In genomic region chrX:7228599-7228998, dm6 we compare ENCODE assay signal across 1 fruit fly cellular context.
A peak's percentile ranks its signal among the peaks of the same experiment; 100 is the strongest.
TF ChIP-seq lines count a peak whose summit lies in the region.

No protein-coding gene starts in this region.

TF ChIP-seq in whole organism, embryonic, 481 proteins besides CTCF, POLR2A, EP300 and RAD21 (continued from another document):
- no peak for TF ChIP-seq CG4820 (GFP tag; optimal IDR thresholded peaks at IDR 0.05; lab: Kevin White, UChicago)
- no peak for TF ChIP-seq CG9437 (GFP tag; optimal IDR thresholded peaks at IDR 0.05; lab: Kevin White, UChicago)
- no peak for TF ChIP-seq usp (GFP tag; optimal IDR thresholded peaks at IDR 0.05; lab: Kevin White, UChicago)
- no peak for TF ChIP-seq CG8290 (GFP tag; optimal IDR thresholded peaks at IDR 0.05; lab: Kevin White, UChicago)
- TF ChIP-seq CG8290 (tag; optimal IDR thresholded peaks at IDR 0.05; lab: Kevin White, UChicago), result peak in 1 of 2 experiments; percentile 55
